Worm (Caenorhabditis elegans) whole organism, L2 larva: ENCODE data around the gene cey-4.

Source experiments
- C34F6.9 ChIP-seq: fragments of 150-350 bp; optimal IDR thresholded peaks from 2 replicates; lab custom pipeline; 2014; ENCODE audit warnings: missing biosample characterization, missing genetic modification characterization
- F13H6.1 ChIP-seq: sonication (generic microtip); optimal IDR thresholded peaks from 2 replicates; lab custom pipeline; 2016; ENCODE audit warnings: missing genetic modification characterization, missing compliant biosample characterization
- R02D3.7 ChIP-seq: fragments of 150-350 bp; optimal IDR thresholded peaks from 2 replicates; lab custom pipeline; 2014; ENCODE audit warnings: missing biosample characterization, missing genetic modification characterization
- Y55F3AM.14 ChIP-seq: fragments of 200-800 bp; sonication (Bioruptor generic); optimal IDR thresholded peaks from 2 replicates; lab custom pipeline; 2018; ENCODE audit warnings: mild to moderate bottlenecking, missing genetic modification characterization, missing compliant biosample characterization
- ZK546.5 ChIP-seq: sonication (generic microtip); optimal IDR thresholded peaks from 2 replicates; lab custom pipeline; 2017; ENCODE audit warnings: missing biosample characterization, missing genetic modification characterization
- alr-1 ChIP-seq: fragments of 150-350 bp; optimal IDR thresholded peaks from 2 replicates; lab custom pipeline; 2014; ENCODE audit warnings: missing biosample characterization, missing genetic modification characterization
- aly-2 ChIP-seq: fragments of 150-350 bp; optimal IDR thresholded peaks from 2 replicates; lab custom pipeline; 2014; ENCODE audit warnings: missing biosample characterization, missing genetic modification characterization
- ama-1 ChIP-seq: fragments of 150-350 bp; optimal IDR thresholded peaks from 2 replicates; lab custom pipeline; 2018; ENCODE audit warnings: inconsistent platforms
- blmp-1 ChIP-seq: sonication (generic microtip); optimal IDR thresholded peaks from 2 replicates; lab custom pipeline; 2017; ENCODE audit warnings: missing genetic modification characterization, mild to moderate bottlenecking, missing compliant biosample characterization, antibody characterized with exemption, moderate library complexity; ENCODE audit not compliant: insufficient read depth
- ceh-16 ChIP-seq: fragments of 150-350 bp; optimal IDR thresholded peaks from 2 replicates; lab custom pipeline; 2014; ENCODE audit warnings: missing biosample characterization, missing genetic modification characterization
- ceh-82 ChIP-seq: fragments of 150-350 bp; optimal IDR thresholded peaks from 2 replicates; lab custom pipeline; 2014; ENCODE audit warnings: missing biosample characterization, missing genetic modification characterization
- crh-2 ChIP-seq: sonication (generic microtip); optimal IDR thresholded peaks from 2 replicates; lab custom pipeline; 2017; ENCODE audit warnings: missing biosample characterization, missing genetic modification characterization
- dmd-4 ChIP-seq: sonication (generic microtip); optimal IDR thresholded peaks from 2 replicates; lab custom pipeline; 2017; ENCODE audit warnings: missing biosample characterization, missing genetic modification characterization
- egl-27 ChIP-seq: sonication (generic microtip); optimal IDR thresholded peaks from 3 replicates; lab custom pipeline; 2017; ENCODE audit warnings: missing biosample characterization, missing genetic modification reagents, missing genetic modification characterization
- elt-1 ChIP-seq: fragments of 150-350 bp; optimal IDR thresholded peaks from 2 replicates; lab custom pipeline; 2014; ENCODE audit warnings: missing biosample characterization, missing genetic modification characterization
- elt-3 ChIP-seq: sonication (generic microtip); optimal IDR thresholded peaks from 2 replicates; lab custom pipeline; 2017; ENCODE audit warnings: missing biosample characterization, missing genetic modification characterization
- fos-1 ChIP-seq: fragments of 150-350 bp; optimal IDR thresholded peaks from 2 replicates; lab custom pipeline; 2014; ENCODE audit warnings: missing biosample characterization, missing genetic modification characterization
- gmeb-1 ChIP-seq: fragments of 150-350 bp; optimal IDR thresholded peaks from 2 replicates; lab custom pipeline; 2014; ENCODE audit warnings: missing biosample characterization, missing genetic modification characterization
- lin-11 ChIP-seq: fragments of 150-350 bp; sonication (generic microtip); optimal IDR thresholded peaks from 2 replicates; lab custom pipeline; 2014; ENCODE audit warnings: missing biosample characterization, missing genetic modification characterization, inconsistent platforms, mixed read lengths
- lin-13 ChIP-seq: fragments of 150-350 bp; optimal IDR thresholded peaks from 2 replicates; lab custom pipeline; 2014; ENCODE audit warnings: missing biosample characterization, missing genetic modification reagents, missing genetic modification characterization
- lin-39 ChIP-seq: fragments of 150-350 bp; optimal IDR thresholded peaks from 2 replicates; lab custom pipeline; 2014; ENCODE audit warnings: missing biosample characterization, missing genetic modification reagents, missing genetic modification characterization
- lsy-2 ChIP-seq, 2 experiments: fragments of 150-350 bp in 1 of 2; sonication (generic microtip) in 1 of 2; optimal IDR thresholded peaks; 2 replicates each; lab custom pipeline; 2014 to 2017; ENCODE audit warnings: missing biosample characterization in 2 of 2, missing genetic modification characterization in 2 of 2
- mab-5 ChIP-seq: fragments of 150-350 bp; optimal IDR thresholded peaks from 2 replicates; lab custom pipeline; 2014; ENCODE audit warnings: missing biosample characterization, missing genetic modification characterization
- mbf-1 ChIP-seq: sonication (generic microtip); optimal IDR thresholded peaks from 2 replicates; lab custom pipeline; 2017; ENCODE audit warnings: missing biosample characterization, missing genetic modification characterization
- mdl-1 ChIP-seq, 2 experiments: fragments of 150-350 bp in 1 of 2; sonication (generic microtip) in 1 of 2; optimal IDR thresholded peaks; 2 replicates each; lab custom pipeline; 2017; ENCODE audit warnings: missing biosample characterization in 2 of 2, missing genetic modification characterization in 2 of 2
- nhr-10 ChIP-seq: sonication (generic microtip); optimal IDR thresholded peaks from 2 replicates; lab custom pipeline; 2017; ENCODE audit warnings: missing biosample characterization, missing genetic modification characterization
- nhr-11 ChIP-seq: fragments of 150-350 bp; optimal IDR thresholded peaks from 2 replicates; lab custom pipeline; 2014; ENCODE audit warnings: missing biosample characterization, missing genetic modification characterization
- nhr-12 ChIP-seq: fragments of 150-350 bp; optimal IDR thresholded peaks from 2 replicates; lab custom pipeline; 2014; ENCODE audit warnings: missing biosample characterization, missing genetic modification characterization
- nhr-129 ChIP-seq: fragments of 150-350 bp; optimal IDR thresholded peaks from 2 replicates; lab custom pipeline; 2014; ENCODE audit warnings: missing biosample characterization, missing genetic modification characterization
- nhr-21 ChIP-seq: fragments of 150-350 bp; optimal IDR thresholded peaks from 2 replicates; lab custom pipeline; 2014; ENCODE audit warnings: missing biosample characterization, missing genetic modification characterization
- nhr-23 ChIP-seq: fragments of 150-350 bp; optimal IDR thresholded peaks from 2 replicates; lab custom pipeline; 2014; ENCODE audit warnings: missing biosample characterization, missing genetic modification reagents, missing genetic modification characterization
- nhr-237 ChIP-seq: fragments of 150-350 bp; optimal IDR thresholded peaks from 2 replicates; lab custom pipeline; 2014; ENCODE audit warnings: missing biosample characterization, missing genetic modification characterization
- nhr-25 ChIP-seq: fragments of 150-350 bp; sonication (generic microtip); optimal IDR thresholded peaks from 3 replicates; lab custom pipeline; 2014; ENCODE audit warnings: missing biosample characterization, missing genetic modification characterization
- nhr-6 ChIP-seq: fragments of 150-350 bp; optimal IDR thresholded peaks from 2 replicates; lab custom pipeline; 2014; ENCODE audit warnings: missing biosample characterization, missing genetic modification characterization
- nhr-77 ChIP-seq: fragments of 150-350 bp; optimal IDR thresholded peaks from 2 replicates; lab custom pipeline; 2014; ENCODE audit warnings: missing biosample characterization, missing genetic modification characterization
- peb-1 ChIP-seq: fragments of 150-350 bp; optimal IDR thresholded peaks from 2 replicates; lab custom pipeline; 2014; ENCODE audit warnings: missing biosample characterization, missing genetic modification characterization
- sem-4 ChIP-seq: fragments of 150-350 bp; optimal IDR thresholded peaks from 2 replicates; lab custom pipeline; 2014; ENCODE audit warnings: missing biosample characterization, missing genetic modification reagents, missing genetic modification characterization
- skn-1 ChIP-seq: sonication (generic microtip); optimal IDR thresholded peaks from 2 replicates; lab custom pipeline; 2017; ENCODE audit warnings: missing biosample characterization, missing genetic modification characterization
- sma-3 ChIP-seq: sonication (generic microtip); optimal IDR thresholded peaks from 2 replicates; lab custom pipeline; 2016; ENCODE audit warnings: missing genetic modification reagents, missing genetic modification characterization, missing compliant biosample characterization
- sma-9 ChIP-seq, 2 experiments: fragments of 150-350 bp in 1 of 2; sonication (generic microtip) in 1 of 2; optimal IDR thresholded peaks; 2 replicates each; lab custom pipeline; 2014 to 2016; ENCODE audit warnings: missing genetic modification characterization in 2 of 2, mild to moderate bottlenecking in 1 of 2, missing biosample characterization in 1 of 2, missing compliant biosample characterization in 1 of 2, missing genetic modification reagents in 1 of 2, moderate library complexity in 1 of 2
- snpc-4 ChIP-seq: fragments of 150-350 bp; optimal IDR thresholded peaks from 2 replicates; lab custom pipeline; 2014; ENCODE audit warnings: missing biosample characterization, missing genetic modification characterization
- unc-39 ChIP-seq: fragments of 150-350 bp; optimal IDR thresholded peaks from 2 replicates; lab custom pipeline; 2014; ENCODE audit warnings: missing biosample characterization, missing genetic modification characterization
- unc-55 ChIP-seq: fragments of 150-350 bp; sonication (generic microtip); optimal IDR thresholded peaks from 3 replicates; lab custom pipeline; 2014; ENCODE audit warnings: missing biosample characterization, missing genetic modification reagents, missing genetic modification characterization
- unc-62 ChIP-seq: fragments of 150-350 bp; optimal IDR thresholded peaks from 2 replicates; lab custom pipeline; 2014; ENCODE audit warnings: missing biosample characterization, missing genetic modification reagents, missing genetic modification characterization
- zag-1 ChIP-seq: fragments of 150-350 bp; optimal IDR thresholded peaks from 2 replicates; lab custom pipeline; 2014; ENCODE audit warnings: missing biosample characterization, missing genetic modification characterization
- ztf-1 ChIP-seq: fragments of 200-800 bp; sonication (Bioruptor generic); conservative IDR thresholded peaks from 2 replicates; pipeline ENCODE4 v1.3.6; 2022; ENCODE audit warnings: missing genetic modification characterization, missing compliant biosample characterization
- ztf-11 ChIP-seq: sonication (generic microtip); optimal IDR thresholded peaks from 2 replicates; lab custom pipeline; 2017; ENCODE audit warnings: missing biosample characterization, missing genetic modification characterization
- ztf-4 ChIP-seq: fragments of 150-350 bp; optimal IDR thresholded peaks from 2 replicates; lab custom pipeline; 2014; ENCODE audit warnings: missing biosample characterization, missing genetic modification characterization

cey-4 gene

DNA sequence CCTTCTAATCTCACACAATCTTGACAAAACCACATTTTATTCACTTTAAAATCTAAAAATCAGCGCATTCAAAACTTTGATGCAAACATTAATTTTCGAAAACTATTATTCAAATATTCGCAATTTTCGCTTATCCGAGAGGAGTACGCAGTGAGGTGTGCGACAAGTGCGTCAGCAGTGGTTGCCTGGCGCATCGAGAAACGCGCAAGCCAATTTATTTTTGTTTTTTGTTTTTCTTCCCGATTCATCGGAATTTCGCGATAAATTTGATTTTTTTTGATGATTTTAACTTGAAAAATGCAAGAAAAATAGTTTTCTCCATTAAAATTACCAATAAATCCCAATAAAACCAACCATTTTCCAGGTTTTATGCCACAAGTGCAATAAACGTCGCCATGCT is 19.6 kb downstream of the cey-4 start, which contains the start of the genes fbxb-85 and hex-3:
TSS of gene fbxb-85 (minus strand) at position 106 of the 400 bp plus-strand sequence.
TSS of gene hex-3 (plus strand) at position 365 of the 400 bp plus-strand sequence.
- TF ChIP-seq F13H6.1 (tag; lab: Kevin White, UChicago) (peak; percentile 92), blmp-1 (peak; percentile 53), sma-3 (GFP tag; lab: Kevin White, UChicago) (peak; percentile 99), nhr-129 (tag; lab: Kevin White, UChicago) (peak; percentile 73), lin-13 (GFP tag; lab: Kevin White, UChicago) (peak; percentile 92), sem-4 (peak; percentile 75), ceh-82 (peak; percentile 62), ZK546.5 (tag; lab: Kevin White, UChicago) (peak; percentile 60), snpc-4 (tag; lab: Kevin White, UChicago) (peak; percentile 84), ztf-4 (tag; lab: Kevin White, UChicago) (peak; percentile 86), egl-27 (tag; lab: Kevin White, UChicago) (peak; percentile 95), nhr-11 (tag; lab: Kevin White, UChicago) (no peak), nhr-77 (tag; lab: Kevin White, UChicago) (peak; percentile 69), ama-1 (peak; percentile 48), aly-2 (tag; lab: Kevin White, UChicago) (no peak), ztf-1 (GFP tag; lab: Robert Waterston, UW) (no peak), unc-39 (tag; lab: Kevin White, UChicago) (no peak), dmd-4 (tag; lab: Kevin White, UChicago) (peak; percentile 19), sma-9 (GFP tag; optimal IDR thresholded peaks at IDR 0.05; lab: Kevin White, UChicago) (peak; percentile 95), sma-9 (tag; optimal IDR thresholded peaks at IDR 0.05; lab: Kevin White, UChicago) (no peak), nhr-6 (peak; percentile 89), elt-1 (tag; lab: Kevin White, UChicago) (no peak), C34F6.9 (peak; percentile 97), unc-62 (GFP tag; lab: Kevin White, UChicago) (peak; percentile 33), R02D3.7 (tag; lab: Kevin White, UChicago) (peak; percentile 65), peb-1 (no peak), nhr-10 (tag; lab: Kevin White, UChicago) (peak; percentile 78), crh-2 (tag; lab: Kevin White, UChicago) (peak; percentile 97), Y55F3AM.14 (GFP tag; lab: Kevin White, UChicago) (peak; percentile 54), mab-5 (tag; lab: Kevin White, UChicago) (peak; percentile 94), mbf-1 (tag; lab: Kevin White, UChicago) (no peak), fos-1 (tag; lab: Kevin White, UChicago) (peak; percentile 77), alr-1 (peak; percentile 69), nhr-21 (tag; lab: Kevin White, UChicago) (peak; percentile 92), nhr-23 (tag; lab: Kevin White, UChicago) (no peak), zag-1 (tag; lab: Kevin White, UChicago) (peak; percentile 70), lin-39 (tag; lab: Kevin White, UChicago) (no peak), ceh-16 (tag; lab: Kevin White, UChicago) (peak; percentile 81), gmeb-1 (tag; lab: Kevin White, UChicago) (peak; percentile 97), nhr-12 (peak; percentile 12), elt-3 (no peak), lin-11 (peak; percentile 96), mdl-1 (tag; optimal IDR thresholded peaks at IDR 0.05; lab: Kevin White, UChicago) (peak; percentile 22 to 53), ztf-11 (tag; lab: Kevin White, UChicago) (peak; percentile 18), unc-55 (GFP tag; lab: Kevin White, UChicago) (peak; percentile 98), nhr-237 (tag; lab: Kevin White, UChicago) (peak; percentile 22), skn-1 (peak; percentile 60), nhr-25 (tag; lab: Kevin White, UChicago) (peak; percentile 95), lsy-2 (tag; optimal IDR thresholded peaks at IDR 0.05; lab: Kevin White, UChicago) (peak; percentile 93 to 96)
- TF ChIP-seq, all 48 proteins: peak for 38
